Fruit fly (Drosophila melanogaster): Measurements from ENCODE around the gene Cpsf6.
A peak's percentile ranks its signal among the peaks of the same experiment; 100 is the strongest.

DNA sequence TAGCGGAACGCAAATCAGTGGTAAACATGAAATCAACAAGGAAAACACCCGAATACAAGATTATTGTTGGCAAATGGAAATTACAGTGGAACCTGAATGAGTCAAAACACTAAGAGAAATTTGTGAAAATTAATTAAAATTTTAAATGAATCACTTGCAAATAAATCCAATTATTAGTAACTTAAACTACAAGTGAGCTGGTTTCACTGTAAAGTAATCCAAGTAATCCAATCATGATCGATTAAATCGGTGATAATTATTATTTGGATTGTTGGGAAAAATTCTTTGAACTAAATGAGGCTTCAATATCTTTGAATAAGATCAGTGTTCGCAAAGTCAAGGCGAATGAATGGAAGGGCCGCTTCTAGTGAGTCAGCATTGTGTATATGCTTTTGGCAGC lies 26.9 kb downstream of the Cpsf6 start:
- TF ChIP-seq N (GFP tag; optimal IDR thresholded peaks at IDR 0.05) (no peak), ey (GFP tag; optimal IDR thresholded peaks at IDR 0.05) (peak; percentile 7), fru (GFP tag; optimal IDR thresholded peaks at IDR 0.05) (peak; percentile 52), CrebA (GFP tag; optimal IDR thresholded peaks at IDR 0.05; ENCODE audit: borderline replicate concordance) (no peak), dsf (GFP tag; optimal IDR thresholded peaks at IDR 0.05; ENCODE audit: borderline replicate concordance) (no peak), Abd-B (GFP tag; optimal IDR thresholded peaks at IDR 0.05) (no peak), woc (GFP tag; optimal IDR thresholded peaks at IDR 0.05) (no peak), Hnf4 (GFP tag; optimal IDR thresholded peaks at IDR 0.05) (no peak), br (GFP tag; optimal IDR thresholded peaks at IDR 0.05) (no peak), h (GFP tag; optimal IDR thresholded peaks at IDR 0.05) (no peak), psq (GFP tag; optimal IDR thresholded peaks at IDR 0.05) (peak; percentile 4), usp (GFP tag; optimal IDR thresholded peaks at IDR 0.05) (no peak)
